Worm (Caenorhabditis elegans): ENCODE data around the gene F59C12.4.

The F59C12.4 gene

DNA sequence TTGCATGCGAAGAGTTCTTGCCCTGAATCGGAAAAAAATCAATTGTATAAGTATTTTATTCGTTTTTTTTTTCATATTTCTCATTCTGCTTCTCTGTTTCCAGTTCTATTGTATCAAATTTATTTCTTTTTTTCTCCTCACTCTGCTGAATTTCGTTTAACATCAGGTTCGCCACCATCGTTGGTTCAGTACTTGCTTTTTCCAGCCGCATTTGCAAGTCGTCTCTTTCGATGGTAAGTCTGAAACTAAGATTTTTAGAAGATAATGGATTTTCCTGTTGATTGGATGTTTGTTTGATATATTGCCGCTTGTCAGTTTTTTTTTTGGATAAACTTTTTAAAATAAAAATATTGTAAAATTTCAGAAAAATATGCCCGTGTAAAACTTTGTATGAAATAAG, 4.7 kb upstream of the F59C12.4 start:
- TF ChIP-seq F52B5.7 (tag; optimal IDR thresholded peaks at IDR 0.05) = no peak
- no peak for TF ChIP-seq akir-1 (GFP tag; optimal IDR thresholded peaks at IDR 0.05)
- TF ChIP-seq B0019.2 (GFP tag; conservative IDR thresholded peaks at IDR 0.05) = no peak
- TF ChIP-seq B0035.1 (tag; optimal IDR thresholded peaks at IDR 0.05) = no peak
- TF ChIP-seq F55B11.4 (tag; optimal IDR thresholded peaks at IDR 0.05; ENCODE audit: borderline replicate concordance, insufficient read depth) = no peak
- TF ChIP-seq T07F8.4 (tag; optimal IDR thresholded peaks at IDR 0.05) = no peak
- TF ChIP-seq nhr-80 (tag; optimal IDR thresholded peaks at IDR 0.05) = no peak
- no peak for TF ChIP-seq F23B12.7 (tag; optimal IDR thresholded peaks at IDR 0.05; ENCODE audit: insufficient read depth)
- TF ChIP-seq lin-54 (GFP tag; optimal IDR thresholded peaks at IDR 0.05) = no peak
- TF ChIP-seq tbx-9 (tag; optimal IDR thresholded peaks at IDR 0.05; ENCODE audit: borderline replicate concordance) = no peak

DNA sequence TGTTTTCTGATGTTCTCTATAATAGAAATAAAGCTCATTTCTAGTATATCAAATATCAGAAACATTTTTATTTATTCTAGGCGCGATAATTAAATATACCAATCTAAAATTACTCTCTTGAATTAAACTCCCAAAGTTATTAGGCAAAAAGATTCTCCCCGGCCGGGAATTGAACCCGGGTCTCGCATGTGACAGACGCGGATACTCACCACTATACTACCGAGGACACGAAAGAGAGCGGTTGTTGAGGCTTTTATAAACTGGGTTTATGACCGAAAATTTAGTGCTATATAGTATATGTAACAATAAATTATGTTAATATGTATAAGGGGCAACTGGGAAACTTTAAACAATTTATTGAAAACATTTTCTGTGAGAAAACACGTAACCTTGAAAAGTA, 2.1 kb upstream of the F59C12.4 start:
- TF ChIP-seq mxl-1 (tag; optimal IDR thresholded peaks at IDR 0.05) (no peak), ceh-91 (GFP tag; IDR thresholded peaks at IDR 0.05) (no peak), let-607 (tag; optimal IDR thresholded peaks at IDR 0.05) (peak; percentile 42 to 48), pha-4 (tag; optimal IDR thresholded peaks at IDR 0.05) (no peak), unc-62 (GFP tag; optimal IDR thresholded peaks at IDR 0.05) (no peak), ZK185.1 (tag; optimal IDR thresholded peaks at IDR 0.05; ENCODE audit: poor library complexity, severe bottlenecking) (peak; percentile 69), athp-1 (tag; optimal IDR thresholded peaks at IDR 0.05) (no peak), sdz-38 (tag; optimal IDR thresholded peaks at IDR 0.05) (no peak), lin-26 (GFP tag; IDR thresholded peaks at IDR 0.05) (peak; percentile 89), ekl-4 (GFP tag; IDR thresholded peaks at IDR 0.05) (peak; percentile 53; the same call in 1 of the 2 replicates), pbrm-1 (GFP tag; IDR thresholded peaks at IDR 0.05) (peak; percentile 77), Y67H2A.10 (GFP tag; conservative IDR thresholded peaks at IDR 0.05) (no peak), aptf-2 (GFP tag; conservative IDR thresholded peaks at IDR 0.05) (no peak), zfh-2 (GFP tag; conservative IDR thresholded peaks at IDR 0.05) (no peak), rpc-1 (optimal IDR thresholded peaks at IDR 0.05) (peak; percentile 92), rpc-1 (tag; optimal IDR thresholded peaks at IDR 0.05) (peak; percentile 99), mcd-1 (GFP tag; IDR thresholded peaks at IDR 0.05) (peak; percentile 37; the same call in 1 of the 2 replicates), F23B12.7 (tag; optimal IDR thresholded peaks at IDR 0.05; ENCODE audit: insufficient read depth) (peak; percentile 44), ceh-40 (GFP tag; IDR thresholded peaks at IDR 0.05) (no peak), nhr-80 (tag; optimal IDR thresholded peaks at IDR 0.05) (peak; percentile 27), egrh-3 (GFP tag; IDR thresholded peaks at IDR 0.05) (no peak), snpc-1.3 (tag; optimal IDR thresholded peaks at IDR 0.05; ENCODE audit: insufficient read depth) (peak; percentile 79), efl-1 (GFP tag; optimal IDR thresholded peaks at IDR 0.05) (no peak), him-1 (tag; optimal IDR thresholded peaks at IDR 0.05) (peak; percentile 98), C06A6.2 (GFP tag; conservative IDR thresholded peaks at IDR 0.05) (no peak), B0019.2 (GFP tag; conservative IDR thresholded peaks at IDR 0.05) (no peak), fkh-3 (tag; optimal IDR thresholded peaks at IDR 0.05) (peak; percentile 26), madf-6 (GFP tag; IDR thresholded peaks at IDR 0.05) (0 out of 2 replicates have a peak, but pooled peaks have one; percentile 44), F55B11.4 (tag; optimal IDR thresholded peaks at IDR 0.05; ENCODE audit: borderline replicate concordance, insufficient read depth) (no peak), K12H6.12 (tag; optimal IDR thresholded peaks at IDR 0.05) (no peak), C17E4.6 (GFP tag; IDR thresholded peaks at IDR 0.05) (no peak), tlf-1 (GFP tag; optimal IDR thresholded peaks at IDR 0.05) (no peak), hsf-1 (GFP tag; IDR thresholded peaks at IDR 0.05) (no peak; the same call in 1 of the 2 replicates), nhr-27 (tag; optimal IDR thresholded peaks at IDR 0.05) (no peak), nhr-179 (tag; optimal IDR thresholded peaks at IDR 0.05) (peak; percentile 74), snpc-4 (GFP tag; optimal IDR thresholded peaks at IDR 0.05) (peak; percentile 55), snpc-4 (tag; optimal IDR thresholded peaks at IDR 0.05) (peak in 3 of 4 experiments; percentile 66 to 85 (median 66)), gei-17 (GFP tag; optimal IDR thresholded peaks at IDR 0.05) (no peak), lir-1 (GFP tag; conservative IDR thresholded peaks at IDR 0.05) (0 out of 2 replicates have a peak, but pooled peaks have one; percentile 40), ceh-27 (GFP tag; optimal IDR thresholded peaks at IDR 0.05) (peak; percentile 52), F37B4.10 (GFP tag; IDR thresholded peaks at IDR 0.05) (no peak)
